Fruit fly (Drosophila melanogaster): Measurements from ENCODE around the gene eIF4E7.

eIF4E7 gene

dm6 chrX:1175993-1176392 lies 13.8 kb upstream of the eIF4E7 start, which contains the start of gene CG11384:
Gene CG11384, minus strand, starts transcription at chrX:1176035.
- no peak for TF ChIP-seq fd96Ca (GFP tag; IDR thresholded peaks at IDR 0.05)
- TF ChIP-seq D1 (tag; optimal IDR thresholded peaks at IDR 0.05), result no peak
- TF ChIP-seq Ets98B (GFP tag; IDR thresholded peaks at IDR 0.05), result no peak
- no peak for TF ChIP-seq CG12605 (GFP tag; IDR thresholded peaks at IDR 0.05)
- no peak for TF ChIP-seq CG17806 (tag; optimal IDR thresholded peaks at IDR 0.05)
- TF ChIP-seq EcR (GFP tag; optimal IDR thresholded peaks at IDR 0.05), result no peak
- no peak for TF ChIP-seq Pif1A (GFP tag; optimal IDR thresholded peaks at IDR 0.05)
- no peak for TF ChIP-seq CG8159 (tag; optimal IDR thresholded peaks at IDR 0.05)

- TF ChIP-seq CG8301 (tag; optimal IDR thresholded peaks at IDR 0.05) (no peak), CG15710 (tag; optimal IDR thresholded peaks at IDR 0.05) (no peak), CG12605 (GFP tag; IDR thresholded peaks at IDR 0.05) (no peak), CG34367 (tag; optimal IDR thresholded peaks at IDR 0.05) (no peak), CG8159 (tag; optimal IDR thresholded peaks at IDR 0.05) (no peak), Pif1A (GFP tag; optimal IDR thresholded peaks at IDR 0.05) (no peak), CG32121 (GFP tag; IDR thresholded peaks at IDR 0.05) (no peak), CG14655 (GFP tag; optimal IDR thresholded peaks at IDR 0.05) (no peak), gl (tag; optimal IDR thresholded peaks at IDR 0.05) (no peak), CG4496 (GFP tag; IDR thresholded peaks at IDR 0.05) (no peak), Snoo (tag; optimal IDR thresholded peaks at IDR 0.05) (no peak), fd96Ca (GFP tag; IDR thresholded peaks at IDR 0.05) (no peak)
These were observed 11.4 kb upstream of the eIF4E7 start for dm6 chrX:1173564-1173963.

dm6 chrX:1172756-1173422 lies 10.7 kb upstream of the eIF4E7 start:
- TF ChIP-seq gl (tag; optimal IDR thresholded peaks at IDR 0.05), result no peak
- no peak for TF ChIP-seq Ets98B (GFP tag; IDR thresholded peaks at IDR 0.05)
- TF ChIP-seq CG9948 (tag; optimal IDR thresholded peaks at IDR 0.05), result no peak
- no peak for TF ChIP-seq CG17806 (tag; optimal IDR thresholded peaks at IDR 0.05)
- TF ChIP-seq CG10348 (GFP tag; IDR thresholded peaks at IDR 0.05), result no peak
- no peak for TF ChIP-seq rn (GFP tag; IDR thresholded peaks at IDR 0.05)
- TF ChIP-seq CG4496 (GFP tag; IDR thresholded peaks at IDR 0.05), result no peak
- TF ChIP-seq fd96Ca (GFP tag; IDR thresholded peaks at IDR 0.05), result no peak
- TF ChIP-seq EcR (GFP tag; optimal IDR thresholded peaks at IDR 0.05), result no peak
- TF ChIP-seq CG32121 (GFP tag; IDR thresholded peaks at IDR 0.05), result no peak
- TF ChIP-seq CG8159 (tag; optimal IDR thresholded peaks at IDR 0.05), result no peak
- TF ChIP-seq CG14655 (GFP tag; optimal IDR thresholded peaks at IDR 0.05), result no peak
- TF ChIP-seq Pif1A (GFP tag; optimal IDR thresholded peaks at IDR 0.05), result no peak
- no peak for TF ChIP-seq Pif1B (GFP tag; optimal IDR thresholded peaks at IDR 0.05)
- no peak for TF ChIP-seq CG13204 (GFP tag; optimal IDR thresholded peaks at IDR 0.05)
- no peak for TF ChIP-seq Snoo (tag; optimal IDR thresholded peaks at IDR 0.05)
- TF ChIP-seq D1 (tag; optimal IDR thresholded peaks at IDR 0.05), result no peak
- TF ChIP-seq CG12605 (GFP tag; IDR thresholded peaks at IDR 0.05), result no peak
- TF ChIP-seq CG8301 (tag; optimal IDR thresholded peaks at IDR 0.05), result no peak

- TF ChIP-seq CG4496 (GFP tag; IDR thresholded peaks at IDR 0.05) (no peak), Ets98B (GFP tag; IDR thresholded peaks at IDR 0.05) (no peak), CG9948 (tag; optimal IDR thresholded peaks at IDR 0.05) (peak; percentile 32), CG17806 (tag; optimal IDR thresholded peaks at IDR 0.05) (peak; percentile 17), Snoo (tag; optimal IDR thresholded peaks at IDR 0.05) (peak; percentile 54), EcR (GFP tag; optimal IDR thresholded peaks at IDR 0.05) (no peak), rn (GFP tag; IDR thresholded peaks at IDR 0.05) (no peak), Pif1A (GFP tag; optimal IDR thresholded peaks at IDR 0.05) (peak; percentile 61), CG8159 (tag; optimal IDR thresholded peaks at IDR 0.05) (peak; percentile 69), fd96Ca (GFP tag; IDR thresholded peaks at IDR 0.05) (no peak), Pif1B (GFP tag; optimal IDR thresholded peaks at IDR 0.05) (peak; percentile 13), CG12605 (GFP tag; IDR thresholded peaks at IDR 0.05) (no peak), gl (tag; optimal IDR thresholded peaks at IDR 0.05) (no peak), CG32121 (GFP tag; IDR thresholded peaks at IDR 0.05) (no peak), CG34367 (tag; optimal IDR thresholded peaks at IDR 0.05) (no peak), CG10348 (GFP tag; IDR thresholded peaks at IDR 0.05) (no peak), CG13204 (GFP tag; optimal IDR thresholded peaks at IDR 0.05) (no peak), CG15710 (tag; optimal IDR thresholded peaks at IDR 0.05) (peak; percentile 33), CG14655 (GFP tag; optimal IDR thresholded peaks at IDR 0.05) (peak; percentile 57), D1 (tag; optimal IDR thresholded peaks at IDR 0.05) (no peak), CG8301 (tag; optimal IDR thresholded peaks at IDR 0.05) (peak; percentile 36)
These were observed 8.8 kb upstream of the eIF4E7 start for dm6 chrX:1171018-1171417.

- no peak for TF ChIP-seq CG10348 (GFP tag; IDR thresholded peaks at IDR 0.05)
- no peak for TF ChIP-seq CG12605 (GFP tag; IDR thresholded peaks at IDR 0.05)
- TF ChIP-seq fd96Ca (GFP tag; IDR thresholded peaks at IDR 0.05), result no peak
- no peak for TF ChIP-seq Pif1A (GFP tag; optimal IDR thresholded peaks at IDR 0.05)
- TF ChIP-seq gl (tag; optimal IDR thresholded peaks at IDR 0.05), result no peak
- TF ChIP-seq CG15710 (tag; optimal IDR thresholded peaks at IDR 0.05), result no peak
- TF ChIP-seq Ets98B (GFP tag; IDR thresholded peaks at IDR 0.05), result no peak
These were observed 8.1 kb upstream of the eIF4E7 start, which contains the start of gene CG11378 for dm6 chrX:1170117-1170878. Gene CG11378, plus strand, starts transcription at chrX:1170828.

- TF ChIP-seq CG8159 (tag; optimal IDR thresholded peaks at IDR 0.05) (no peak), CG13204 (GFP tag; optimal IDR thresholded peaks at IDR 0.05) (no peak), CG9948 (tag; optimal IDR thresholded peaks at IDR 0.05) (no peak)
These were observed 16.8 kb downstream of the eIF4E7 start, which contains the start of gene CG14628 for dm6 chrX:1145344-1145743. Gene CG14628, plus strand, starts transcription at chrX:1145644.
